Worm (Caenorhabditis elegans): ENCODE measurements around the gene gldi-2.

DNA sequence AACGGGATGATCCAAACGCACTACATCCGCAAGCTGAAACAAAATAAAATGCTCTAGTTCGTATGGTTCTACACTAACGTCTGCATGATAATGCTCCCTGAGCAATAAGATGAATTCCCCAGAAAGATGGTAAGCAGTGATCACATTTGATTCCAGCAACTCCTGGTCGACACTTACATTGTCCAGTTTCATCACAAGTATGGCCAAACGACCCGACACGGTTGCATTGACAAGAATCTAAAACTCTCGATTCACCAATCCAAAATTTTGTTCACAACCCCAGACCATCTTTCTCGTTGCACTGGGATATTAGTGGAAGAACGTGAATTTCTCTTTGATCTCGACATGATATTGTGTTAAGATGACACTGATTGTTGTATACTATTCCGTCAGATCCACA, 13.2 kb upstream of the gldi-2 start:
- no peak for TF ChIP-seq aly-2 (tag; optimal IDR thresholded peaks at IDR 0.05)
- TF ChIP-seq unc-62 (GFP tag; optimal IDR thresholded peaks at IDR 0.05), result no peak
- no peak for TF ChIP-seq ZK546.5 (tag; optimal IDR thresholded peaks at IDR 0.05)
- TF ChIP-seq ama-1 (optimal IDR thresholded peaks at IDR 0.05), result no peak
- no peak for TF ChIP-seq elt-1 (tag; optimal IDR thresholded peaks at IDR 0.05)
- no peak for TF ChIP-seq zag-1 (tag; optimal IDR thresholded peaks at IDR 0.05)
- TF ChIP-seq lin-39 (tag; optimal IDR thresholded peaks at IDR 0.05), result no peak
- TF ChIP-seq mdl-1 (tag; optimal IDR thresholded peaks at IDR 0.05), result no peak

All from whole organism, L3 larva.